Fruit fly (Drosophila melanogaster) whole organism, wandering third instar larva: Measurements from ENCODE around the gene dsx-c73A.

Experiments used
- Abd-B ChIP-seq: fragments of >200 bp; optimal IDR thresholded peaks from 2 replicates; lab custom pipeline; 2017; ENCODE audit warnings: missing biosample characterization, missing genetic modification characterization
- CG32264 ChIP-seq: fragments of 200-800 bp; sonication (Bioruptor generic); optimal IDR thresholded peaks from 2 replicates; lab custom pipeline; 2016; ENCODE audit warnings: missing biosample characterization, missing genetic modification characterization
- CG9705 ChIP-seq: fragments of 200-800 bp; sonication (Bioruptor generic); optimal IDR thresholded peaks from 2 replicates; lab custom pipeline; 2018; ENCODE audit warnings: missing biosample characterization, mild to moderate bottlenecking, missing genetic modification characterization
- CrebA ChIP-seq: fragments of 200-800 bp; sonication (Bioruptor generic); optimal IDR thresholded peaks from 2 replicates; lab custom pipeline; 2016; ENCODE audit warnings: missing biosample characterization, mild to moderate bottlenecking, missing genetic modification characterization, borderline replicate concordance
- Dfd ChIP-seq: fragments of >200 bp; optimal IDR thresholded peaks from 2 replicates; lab custom pipeline; 2017; ENCODE audit warnings: missing biosample characterization, missing genetic modification characterization
- Dif ChIP-seq: fragments of 200-275, 200-300 bp; sonication (Bioruptor generic); optimal IDR thresholded peaks from 2 replicates; lab custom pipeline; 2018; ENCODE audit warnings: missing biosample characterization, missing genetic modification characterization; ENCODE audit not compliant: partially characterized antibody
- GATAd ChIP-seq: sonication (Bioruptor generic); optimal IDR thresholded peaks from 2 replicates; lab custom pipeline; 2016; ENCODE audit warnings: missing biosample characterization, missing genetic modification characterization
- HLH106 ChIP-seq: fragments of 200-800 bp; optimal IDR thresholded peaks from 3 replicates; lab custom pipeline; 2019; ENCODE audit warnings: missing biosample characterization, mild to moderate bottlenecking, missing genetic modification characterization, moderate library complexity
- Hnf4 ChIP-seq: fragments of 200-800 bp; sonication (Bioruptor generic); optimal IDR thresholded peaks from 2 replicates; lab custom pipeline; 2016; ENCODE audit warnings: missing biosample characterization, mild to moderate bottlenecking, missing genetic modification characterization
- Hr78 ChIP-seq: fragments of >200 bp; optimal IDR thresholded peaks from 2 replicates; lab custom pipeline; 2017; ENCODE audit warnings: missing biosample characterization, missing genetic modification characterization
- Hr83 ChIP-seq: fragments of 200-300 bp; sonication (Bioruptor generic); optimal IDR thresholded peaks from 2 replicates; lab custom pipeline; 2016; ENCODE audit warnings: missing biosample characterization, mild to moderate bottlenecking, missing genetic modification characterization, moderate library complexity; ENCODE audit not compliant: poor library complexity, severe bottlenecking
- Jra ChIP-seq: sonication (Bioruptor generic); optimal IDR thresholded peaks from 2 replicates; lab custom pipeline; 2016; ENCODE audit warnings: missing biosample characterization, missing genetic modification characterization
- Mio ChIP-seq: sonication (Bioruptor generic); optimal IDR thresholded peaks from 2 replicates; lab custom pipeline; 2016; ENCODE audit warnings: missing biosample characterization, missing genetic modification characterization
- Myc ChIP-seq: fragments of >200 bp; optimal IDR thresholded peaks from 2 replicates; lab custom pipeline; 2017
- N ChIP-seq: fragments of >200 bp; optimal IDR thresholded peaks from 2 replicates; lab custom pipeline; 2018; ENCODE audit warnings: missing biosample characterization, missing external identifiers, missing genetic modification characterization
- OdsH ChIP-seq: fragments of 200-800 bp; sonication (Bioruptor generic); optimal IDR thresholded peaks from 2 replicates; lab custom pipeline; 2016; ENCODE audit warnings: missing biosample characterization, mild to moderate bottlenecking, missing genetic modification characterization
- Rel ChIP-seq, 2 experiments: fragments of 200-800 bp; sonication (Bioruptor generic) in 1 of 2; optimal IDR thresholded peaks; 2 replicates in 1 of 2; 3 replicates in 1 of 2; lab custom pipeline; 2016 to 2019; ENCODE audit warnings: mild to moderate bottlenecking in 2 of 2, missing biosample characterization in 2 of 2, missing genetic modification characterization in 2 of 2, moderate library complexity in 1 of 2
- Sp1 ChIP-seq: fragments of 200-800 bp; sonication (Bioruptor generic); optimal IDR thresholded peaks from 3 replicates; lab custom pipeline; 2019; ENCODE audit warnings: missing biosample characterization, mild to moderate bottlenecking, missing genetic modification characterization, moderate library complexity
- Vsx2 ChIP-seq: fragments of 200-300, 225-300 bp; sonication (Bioruptor generic); optimal IDR thresholded peaks from 2 replicates; lab custom pipeline; 2018; ENCODE audit warnings: missing biosample characterization, missing genetic modification characterization; ENCODE audit not compliant: partially characterized antibody
- br ChIP-seq: fragments of 200-800 bp; sonication (Bioruptor generic); optimal IDR thresholded peaks from 2 replicates; lab custom pipeline; 2016; ENCODE audit warnings: missing biosample characterization, missing genetic modification characterization
- brk ChIP-seq: fragments of 200-800 bp; sonication (Bioruptor generic); optimal IDR thresholded peaks from 2 replicates; lab custom pipeline; 2016; ENCODE audit warnings: missing biosample characterization, mild to moderate bottlenecking, missing genetic modification characterization
- dl ChIP-seq, 2 experiments: fragments of 175-275, 200-275 bp in 1 of 2; fragments of 200-275 bp in 1 of 2; sonication (Bioruptor generic); optimal IDR thresholded peaks; lab custom pipeline; 2018; ENCODE audit warnings: mild to moderate bottlenecking in 2 of 2, missing biosample characterization in 2 of 2, missing genetic modification characterization in 2 of 2, moderate library complexity in 2 of 2; ENCODE audit not compliant: partially characterized antibody in 2 of 2, insufficient read depth in 1 of 2
- dmrt93B ChIP-seq: fragments of 200-800 bp; sonication (Bioruptor generic); optimal IDR thresholded peaks from 2 replicates; lab custom pipeline; 2018; ENCODE audit warnings: missing biosample characterization, mild to moderate bottlenecking, missing genetic modification characterization
- dsf ChIP-seq: sonication (Bioruptor generic); optimal IDR thresholded peaks from 2 replicates; lab custom pipeline; 2016; ENCODE audit warnings: missing biosample characterization, missing genetic modification characterization, borderline replicate concordance
- ey ChIP-seq: fragments of 200-800 bp; sonication (Bioruptor generic); optimal IDR thresholded peaks from 2 replicates; lab custom pipeline; 2016; ENCODE audit warnings: missing biosample characterization, missing genetic modification characterization
- foxo ChIP-seq, 2 experiments: fragments of 200-800 bp; sonication (Bioruptor generic); optimal IDR thresholded peaks; 2 replicates in 1 of 2; 3 replicates in 1 of 2; lab custom pipeline; 2016 to 2017; ENCODE audit warnings: missing biosample characterization in 2 of 2, missing genetic modification characterization in 2 of 2
- fru ChIP-seq: fragments of 200-800 bp; sonication (Bioruptor generic); optimal IDR thresholded peaks from 3 replicates; lab custom pipeline; 2016; ENCODE audit warnings: missing biosample characterization, mild to moderate bottlenecking, missing genetic modification characterization
- h ChIP-seq: fragments of 200-800 bp; sonication (Bioruptor generic); optimal IDR thresholded peaks from 3 replicates; lab custom pipeline; 2016; ENCODE audit warnings: missing biosample characterization, mild to moderate bottlenecking, missing genetic modification characterization
- jim ChIP-seq: fragments of 175-275, 200-325 bp; sonication (Bioruptor generic); optimal IDR thresholded peaks from 2 replicates; lab custom pipeline; 2016; ENCODE audit warnings: missing biosample characterization, mild to moderate bottlenecking, missing genetic modification characterization
- lola ChIP-seq: fragments of >200 bp; optimal IDR thresholded peaks from 2 replicates; lab custom pipeline; 2017; ENCODE audit warnings: missing biosample characterization, missing genetic modification characterization
- pan ChIP-seq: fragments of >200 bp; optimal IDR thresholded peaks from 2 replicates; lab custom pipeline; 2017
- psq ChIP-seq: fragments of 200-800 bp; sonication (Bioruptor generic); optimal IDR thresholded peaks from 3 replicates; lab custom pipeline; 2017; ENCODE audit warnings: missing biosample characterization, mild to moderate bottlenecking, missing genetic modification characterization, moderate library complexity
- rgr ChIP-seq: fragments of 200-800 bp; sonication (Bioruptor generic); optimal IDR thresholded peaks from 3 replicates; lab custom pipeline; 2016; ENCODE audit warnings: missing biosample characterization, mild to moderate bottlenecking, missing genetic modification characterization
- sage ChIP-seq: fragments of 200-800 bp; sonication (Bioruptor generic); optimal IDR thresholded peaks from 2 replicates; lab custom pipeline; 2016; ENCODE audit warnings: missing biosample characterization, mild to moderate bottlenecking, missing genetic modification characterization
- sv ChIP-seq: fragments of 200-800 bp; sonication (Bioruptor generic); optimal IDR thresholded peaks from 3 replicates; lab custom pipeline; 2016; ENCODE audit warnings: missing biosample characterization, missing genetic modification characterization
- tai ChIP-seq: sonication (Bioruptor generic); optimal IDR thresholded peaks from 2 replicates; lab custom pipeline; 2016; ENCODE audit warnings: missing biosample characterization, missing genetic modification characterization
- usp ChIP-seq: fragments of >200 bp; optimal IDR thresholded peaks from 2 replicates; lab custom pipeline; 2017; ENCODE audit warnings: missing biosample characterization, missing genetic modification characterization
- woc ChIP-seq: sonication (Bioruptor generic); optimal IDR thresholded peaks from 2 replicates; lab custom pipeline; 2016; ENCODE audit warnings: missing biosample characterization, mild to moderate bottlenecking, missing genetic modification characterization

Gene dsx-c73A

DNA sequence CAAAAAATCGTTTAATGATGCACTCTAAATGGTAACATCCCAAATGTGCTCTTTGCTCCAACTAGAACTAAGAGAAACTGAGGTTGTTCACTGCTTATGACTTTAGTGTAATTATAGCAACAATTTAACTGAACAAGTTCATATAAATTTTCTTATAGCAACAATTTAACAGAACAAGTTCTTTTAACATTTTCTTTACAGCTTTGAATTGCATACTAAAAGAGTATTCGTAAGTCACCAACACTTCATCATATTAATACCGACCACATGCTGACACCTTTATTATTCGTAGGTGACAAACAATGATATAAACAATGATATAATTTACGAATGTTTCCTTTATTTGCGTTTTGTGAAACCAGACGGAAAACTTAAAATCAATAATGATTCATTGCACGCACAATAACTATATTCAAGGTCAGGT is 42.9 kb upstream of the dsx-c73A start:
- TF ChIP-seq fru (GFP tag; lab: Kevin White, UChicago) (peak; percentile 54), dl (GFP tag; optimal IDR thresholded peaks at IDR 0.05; lab: Kevin White, UChicago; ENCODE audit: insufficient read depth in 1 of 2, partially characterized antibody in 2 of 2) (no peak), HLH106 (peak; percentile 36), h (GFP tag; lab: Kevin White, UChicago) (peak; percentile 13), psq (GFP tag; lab: Kevin White, UChicago) (no peak), woc (GFP tag; lab: Kevin White, UChicago) (peak; percentile 68), foxo (GFP tag; optimal IDR thresholded peaks at IDR 0.05; lab: Kevin White, UChicago) (peak in 1 of 2 experiments; percentile 29)

DNA sequence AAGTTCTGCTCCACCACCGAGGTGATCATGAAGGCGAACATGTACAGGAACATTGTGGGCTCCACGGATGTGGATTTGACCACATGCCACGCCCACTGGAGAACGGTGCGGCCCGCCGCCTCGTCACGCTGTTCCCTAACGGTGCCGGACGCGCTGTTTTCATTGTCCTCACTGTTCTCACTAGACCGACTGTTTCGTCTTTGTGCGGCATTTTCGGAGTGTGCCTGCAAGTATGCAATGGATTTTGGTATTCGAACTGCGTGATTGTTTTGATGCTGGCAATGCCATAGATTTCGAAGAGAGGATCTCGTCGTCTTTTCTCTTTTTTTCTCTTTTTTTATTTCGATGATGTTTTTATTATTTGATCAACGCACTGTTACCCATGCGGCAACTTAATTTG is 42.0 kb upstream of the dsx-c73A start:
- peak; percentile 69 for TF ChIP-seq Myc (lab: Kevin White, UChicago)
- TF ChIP-seq OdsH (GFP tag; lab: Kevin White, UChicago), result no peak
- TF ChIP-seq, all 38 proteins: peak for 1

DNA sequence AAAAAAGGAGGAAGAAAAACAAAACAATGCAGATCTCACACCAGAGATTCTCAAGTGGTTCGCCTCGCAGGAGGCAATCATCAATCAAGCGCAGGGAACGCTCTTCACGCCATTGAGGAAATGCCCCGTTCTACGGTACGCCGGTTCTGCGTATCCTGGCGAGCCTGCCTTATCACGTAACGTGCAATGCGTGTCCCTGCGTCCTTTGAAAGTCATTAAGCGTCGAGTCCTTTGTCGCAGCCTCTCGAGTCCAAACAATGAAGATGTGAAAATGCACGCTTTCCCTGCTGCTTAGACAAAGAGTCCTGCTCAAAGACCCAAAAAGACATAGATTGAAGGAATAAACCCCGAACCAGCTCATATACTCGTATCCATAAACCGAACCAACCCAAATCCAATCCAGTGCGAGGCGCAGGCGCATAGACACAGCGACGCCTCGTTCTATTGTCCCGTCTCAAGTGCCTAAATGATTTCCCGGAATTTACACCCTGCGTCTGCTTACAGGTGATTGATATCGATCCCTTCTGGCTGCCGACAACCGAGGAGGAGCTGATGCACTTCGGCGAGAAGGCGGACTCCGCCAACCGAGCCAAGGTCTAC is 39.3 kb upstream of the dsx-c73A start:
- TF ChIP-seq CG32264 (GFP tag; lab: Kevin White, UChicago), result no peak
- no peak for TF ChIP-seq jim (GFP tag; lab: Kevin White, UChicago)
- TF ChIP-seq Mio (GFP tag; lab: Kevin White, UChicago), result no peak
- TF ChIP-seq Hr78 (GFP tag; lab: Kevin White, UChicago), result no peak
- TF ChIP-seq Sp1 (GFP tag; lab: Kevin White, UChicago), result no peak
- TF ChIP-seq tai (GFP tag; lab: Kevin White, UChicago), result no peak
- no peak for TF ChIP-seq OdsH (GFP tag; lab: Kevin White, UChicago)
- no peak for TF ChIP-seq woc (GFP tag; lab: Kevin White, UChicago)
- no peak for TF ChIP-seq Hr83 (GFP tag; lab: Kevin White, UChicago)
- TF ChIP-seq Dif, result no peak
- TF ChIP-seq CrebA (GFP tag; lab: Kevin White, UChicago), result no peak
- TF ChIP-seq fru (GFP tag; lab: Kevin White, UChicago), result no peak
- TF ChIP-seq Rel (GFP tag; optimal IDR thresholded peaks at IDR 0.05; lab: Kevin White, UChicago), result no peak
- no peak for TF ChIP-seq Rel (tag; optimal IDR thresholded peaks at IDR 0.05; lab: Kevin White, UChicago)
- TF ChIP-seq Dfd (GFP tag; lab: Kevin White, UChicago), result no peak
- no peak for TF ChIP-seq lola (GFP tag; lab: Kevin White, UChicago)
- TF ChIP-seq, all 38 proteins: peak for 0

DNA sequence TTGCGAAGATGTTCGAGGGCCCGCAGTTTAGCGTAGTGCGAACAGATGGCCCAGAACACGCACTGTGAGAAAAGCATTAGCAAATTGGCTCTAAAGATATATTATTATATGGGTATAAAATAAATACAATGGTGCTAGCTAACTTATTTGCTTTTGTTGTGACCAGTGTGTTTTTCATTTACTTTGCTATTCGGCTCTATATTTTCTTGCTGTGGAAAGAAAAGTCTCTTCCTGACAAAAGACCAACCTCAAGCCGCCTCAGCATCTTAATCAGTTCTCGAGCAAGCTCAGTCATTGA is 38.8 kb upstream of the dsx-c73A start:
- TF ChIP-seq Myc (lab: Kevin White, UChicago) (no peak), woc (GFP tag; lab: Kevin White, UChicago) (no peak), CG32264 (GFP tag; lab: Kevin White, UChicago) (no peak), dl (GFP tag; optimal IDR thresholded peaks at IDR 0.05; lab: Kevin White, UChicago; ENCODE audit: insufficient read depth in 1 of 2, partially characterized antibody in 2 of 2) (no peak), br (GFP tag; lab: Kevin White, UChicago) (peak; percentile 73), Dif (no peak), Hnf4 (GFP tag; lab: Kevin White, UChicago) (peak; percentile 67), sv (GFP tag; lab: Kevin White, UChicago) (no peak), ey (GFP tag; lab: Kevin White, UChicago) (peak; percentile 84), usp (no peak), rgr (GFP tag; lab: Kevin White, UChicago) (peak; percentile 82), Mio (GFP tag; lab: Kevin White, UChicago) (no peak), dmrt93B (GFP tag; lab: Kevin White, UChicago) (peak; percentile 73), foxo (GFP tag; optimal IDR thresholded peaks at IDR 0.05; lab: Kevin White, UChicago) (peak in 1 of 2 experiments; percentile 88), N (GFP tag; lab: Kevin White, UChicago) (no peak), Abd-B (no peak), GATAd (GFP tag; lab: Kevin White, UChicago) (no peak), tai (GFP tag; lab: Kevin White, UChicago) (peak; percentile 66), lola (GFP tag; lab: Kevin White, UChicago) (no peak), Vsx2 (GFP tag; lab: Kevin White, UChicago) (no peak), pan (no peak), psq (GFP tag; lab: Kevin White, UChicago) (peak; percentile 70), Dfd (GFP tag; lab: Kevin White, UChicago) (no peak), fru (GFP tag; lab: Kevin White, UChicago) (peak; percentile 85), h (GFP tag; lab: Kevin White, UChicago) (peak; percentile 88), Sp1 (GFP tag; lab: Kevin White, UChicago) (peak; percentile 81), CrebA (GFP tag; lab: Kevin White, UChicago) (peak; percentile 49), sage (GFP tag; lab: Kevin White, UChicago) (peak; percentile 80), Jra (GFP tag; lab: Kevin White, UChicago) (no peak), OdsH (GFP tag; lab: Kevin White, UChicago) (peak; percentile 88), brk (GFP tag; lab: Kevin White, UChicago) (peak; percentile 48), dsf (GFP tag; lab: Kevin White, UChicago) (no peak), Hr78 (GFP tag; lab: Kevin White, UChicago) (no peak), Rel (GFP tag; optimal IDR thresholded peaks at IDR 0.05; lab: Kevin White, UChicago) (peak; percentile 70), Rel (tag; optimal IDR thresholded peaks at IDR 0.05; lab: Kevin White, UChicago) (no peak), HLH106 (peak; percentile 83), jim (GFP tag; lab: Kevin White, UChicago) (no peak), CG9705 (GFP tag; lab: Kevin White, UChicago) (peak; percentile 46), Hr83 (GFP tag; lab: Kevin White, UChicago) (no peak)
